Fruit fly (Drosophila melanogaster): ENCODE results near the gene Cyp28d1.

Cyp28d1 gene

dm6 chr2L:5236346-5236809 is 26.1 kb downstream of the Cyp28d1 start:
- TF ChIP-seq pan (optimal IDR thresholded peaks at IDR 0.05) (no peak), usp (GFP tag; optimal IDR thresholded peaks at IDR 0.05) (no peak)

- TF ChIP-seq EcR (GFP tag; optimal IDR thresholded peaks at IDR 0.05): no peak
- TF ChIP-seq psq (optimal IDR thresholded peaks at IDR 0.05): no peak
- peak; percentile 99 for TF ChIP-seq Dll (optimal IDR thresholded peaks at IDR 0.05)
- TF ChIP-seq CG8478 (optimal IDR thresholded peaks at IDR 0.05): no peak
- TF ChIP-seq pan (optimal IDR thresholded peaks at IDR 0.05): no peak
Measured at dm6 chr2L:5237175-5237753, 27.0 kb downstream of the Cyp28d1 start.

dm6 chr2L:5237899-5238566 is 27.8 kb downstream of the Cyp28d1 start:
- no peak for TF ChIP-seq CG8478 (optimal IDR thresholded peaks at IDR 0.05)
- no peak for TF ChIP-seq Dll (optimal IDR thresholded peaks at IDR 0.05)
- TF ChIP-seq EcR (GFP tag; optimal IDR thresholded peaks at IDR 0.05): no peak
- TF ChIP-seq usp (GFP tag; optimal IDR thresholded peaks at IDR 0.05): no peak
- TF ChIP-seq psq (optimal IDR thresholded peaks at IDR 0.05): no peak
- TF ChIP-seq pan (optimal IDR thresholded peaks at IDR 0.05): no peak

- TF ChIP-seq psq (optimal IDR thresholded peaks at IDR 0.05): no peak
Measured at dm6 chr2L:5238567-5238925, 28.3 kb downstream of the Cyp28d1 start.

- TF ChIP-seq Dll (optimal IDR thresholded peaks at IDR 0.05) (no peak), pan (optimal IDR thresholded peaks at IDR 0.05) (no peak), psq (optimal IDR thresholded peaks at IDR 0.05) (no peak), usp (GFP tag; optimal IDR thresholded peaks at IDR 0.05) (no peak), EcR (GFP tag; optimal IDR thresholded peaks at IDR 0.05) (no peak), CG8478 (optimal IDR thresholded peaks at IDR 0.05) (no peak)
Measured at dm6 chr2L:5239433-5240278, 29.4 kb downstream of the Cyp28d1 start.

DNA sequence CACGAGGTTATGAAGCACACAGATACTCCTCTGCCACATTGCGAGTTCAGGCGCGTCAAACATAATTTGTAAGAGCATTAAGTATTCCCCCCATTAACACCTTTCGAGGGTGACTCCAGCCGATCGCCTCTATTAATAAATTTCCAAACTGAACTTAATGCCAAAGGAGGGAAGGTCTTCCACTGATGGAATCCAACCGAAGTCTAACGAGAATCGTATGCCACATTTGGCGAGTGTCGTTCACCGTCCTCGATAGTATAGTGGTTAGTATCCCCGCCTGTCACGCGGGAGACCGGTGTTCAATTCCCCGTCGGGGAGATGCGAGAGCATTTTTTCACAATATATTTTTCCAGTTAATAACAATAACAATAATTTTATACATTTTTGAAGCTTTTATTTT is 30.3 kb downstream of the Cyp28d1 start:
- TF ChIP-seq Dll (optimal IDR thresholded peaks at IDR 0.05): no peak
- TF ChIP-seq psq (optimal IDR thresholded peaks at IDR 0.05): no peak
- no peak for TF ChIP-seq EcR (GFP tag; optimal IDR thresholded peaks at IDR 0.05)
- TF ChIP-seq usp (GFP tag; optimal IDR thresholded peaks at IDR 0.05): no peak
- no peak for TF ChIP-seq pan (optimal IDR thresholded peaks at IDR 0.05)
- no peak for TF ChIP-seq CG8478 (optimal IDR thresholded peaks at IDR 0.05)

- TF ChIP-seq Dll (optimal IDR thresholded peaks at IDR 0.05): no peak
- no peak for TF ChIP-seq usp (GFP tag; optimal IDR thresholded peaks at IDR 0.05)
- no peak for TF ChIP-seq pan (optimal IDR thresholded peaks at IDR 0.05)
- no peak for TF ChIP-seq CG8478 (optimal IDR thresholded peaks at IDR 0.05)
- TF ChIP-seq psq (optimal IDR thresholded peaks at IDR 0.05): no peak
- no peak for TF ChIP-seq EcR (GFP tag; optimal IDR thresholded peaks at IDR 0.05)
Measured at dm6 chr2L:5242194-5242914, 32.1 kb downstream of the Cyp28d1 start.

DNA sequence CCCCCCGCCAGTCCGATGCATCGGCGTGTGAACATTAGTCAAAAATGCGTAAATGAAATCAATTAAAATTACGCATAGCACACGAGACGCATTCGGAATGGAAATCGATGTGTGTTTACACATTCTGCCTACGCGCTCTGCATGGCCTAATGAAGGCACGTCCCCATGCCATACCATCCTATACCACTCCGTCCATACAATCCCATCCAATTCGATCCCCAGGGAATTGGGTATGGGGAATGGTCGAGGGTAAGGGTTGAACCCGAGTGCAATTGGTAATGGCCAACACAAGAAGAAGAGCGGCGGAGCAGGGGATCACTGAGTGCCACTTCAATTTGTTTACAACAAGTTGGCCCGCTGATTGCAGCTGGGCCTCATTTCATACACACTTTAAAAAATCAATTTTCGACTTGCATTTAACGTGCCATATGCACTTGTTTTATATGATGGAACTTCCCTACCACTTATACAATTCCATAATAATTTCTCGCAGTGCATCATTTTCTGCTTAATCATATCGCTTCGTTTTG is 35.2 kb downstream of the Cyp28d1 start:
- TF ChIP-seq CG8478 (optimal IDR thresholded peaks at IDR 0.05) (no peak), psq (optimal IDR thresholded peaks at IDR 0.05) (no peak), Dll (optimal IDR thresholded peaks at IDR 0.05) (no peak), pan (optimal IDR thresholded peaks at IDR 0.05) (no peak), usp (GFP tag; optimal IDR thresholded peaks at IDR 0.05) (no peak), EcR (GFP tag; optimal IDR thresholded peaks at IDR 0.05) (no peak)

DNA sequence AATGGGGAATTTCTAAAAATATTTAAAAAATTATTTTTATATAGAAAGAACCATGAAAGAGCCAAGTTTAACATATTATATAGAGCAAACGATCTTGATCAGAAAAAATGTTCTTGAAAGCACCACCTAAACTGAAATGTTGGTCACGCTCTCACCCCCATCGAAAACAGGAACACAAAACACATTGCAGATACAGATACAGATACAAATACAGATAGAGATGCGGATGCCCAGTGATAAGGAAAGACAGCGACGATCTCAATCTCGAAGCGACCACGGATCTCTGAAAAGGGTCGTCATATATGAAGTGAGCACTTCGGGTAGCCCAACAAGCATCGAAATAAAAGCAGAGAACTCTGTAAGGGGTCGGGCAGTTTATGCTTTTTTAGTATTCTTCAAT is 37.1 kb downstream of the Cyp28d1 start:
- TF ChIP-seq Dll (optimal IDR thresholded peaks at IDR 0.05): no peak
- TF ChIP-seq EcR (GFP tag; optimal IDR thresholded peaks at IDR 0.05): no peak
- no peak for TF ChIP-seq usp (GFP tag; optimal IDR thresholded peaks at IDR 0.05)
- TF ChIP-seq psq (optimal IDR thresholded peaks at IDR 0.05): no peak
- no peak for TF ChIP-seq CG8478 (optimal IDR thresholded peaks at IDR 0.05)
- TF ChIP-seq pan (optimal IDR thresholded peaks at IDR 0.05): no peak

DNA sequence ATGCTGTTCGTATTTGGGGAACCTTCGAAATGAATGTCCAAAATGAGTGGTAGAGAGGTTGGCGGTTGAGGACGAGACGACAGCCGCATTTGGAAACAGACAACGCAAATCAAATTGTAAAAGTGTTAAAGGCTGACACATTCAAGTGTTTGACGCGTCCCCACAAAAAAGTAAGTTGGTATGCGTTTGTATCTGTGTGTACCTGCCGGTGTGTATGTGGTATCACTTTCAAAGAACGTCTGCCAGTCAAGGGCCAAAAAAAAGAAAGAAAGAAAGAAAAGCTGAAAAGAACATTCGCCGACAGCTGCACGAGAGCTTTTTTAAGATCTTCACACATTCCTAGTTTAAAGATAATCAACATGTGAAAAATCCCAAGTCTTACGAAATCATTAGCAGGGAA is 37.6 kb downstream of the Cyp28d1 start:
- no peak for TF ChIP-seq pan (optimal IDR thresholded peaks at IDR 0.05)
- no peak for TF ChIP-seq CG8478 (optimal IDR thresholded peaks at IDR 0.05)
- TF ChIP-seq Dll (optimal IDR thresholded peaks at IDR 0.05): no peak
- TF ChIP-seq usp (GFP tag; optimal IDR thresholded peaks at IDR 0.05): no peak
- no peak for TF ChIP-seq psq (optimal IDR thresholded peaks at IDR 0.05)
- TF ChIP-seq EcR (GFP tag; optimal IDR thresholded peaks at IDR 0.05): no peak

DNA sequence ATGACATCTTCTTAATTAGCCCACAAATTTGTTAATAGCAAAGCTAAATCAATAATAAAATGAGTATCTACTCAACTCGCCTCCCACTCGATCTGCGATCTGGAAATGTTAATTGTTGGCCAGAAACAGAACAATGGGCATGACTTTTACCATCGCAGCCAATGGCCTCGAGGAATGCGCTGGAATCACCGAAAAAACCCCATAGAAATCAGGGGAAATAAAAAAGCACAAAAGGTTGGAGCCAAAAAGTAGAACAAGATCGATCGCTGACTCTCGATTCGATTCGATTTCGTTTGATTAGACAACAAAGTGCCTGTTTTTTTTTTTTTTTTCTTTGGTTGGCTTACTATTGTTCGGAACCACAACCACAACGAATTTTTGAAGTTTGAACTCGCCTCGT is 38.3 kb downstream of the Cyp28d1 start:
- TF ChIP-seq usp (GFP tag; optimal IDR thresholded peaks at IDR 0.05) (no peak), EcR (GFP tag; optimal IDR thresholded peaks at IDR 0.05) (no peak), psq (optimal IDR thresholded peaks at IDR 0.05) (no peak), pan (optimal IDR thresholded peaks at IDR 0.05) (no peak), Dll (optimal IDR thresholded peaks at IDR 0.05) (no peak), CG8478 (optimal IDR thresholded peaks at IDR 0.05) (no peak)

- TF ChIP-seq Dll (optimal IDR thresholded peaks at IDR 0.05): no peak
- TF ChIP-seq usp (GFP tag; optimal IDR thresholded peaks at IDR 0.05): no peak
- no peak for TF ChIP-seq CG8478 (optimal IDR thresholded peaks at IDR 0.05)
- TF ChIP-seq EcR (GFP tag; optimal IDR thresholded peaks at IDR 0.05): no peak
- TF ChIP-seq psq (optimal IDR thresholded peaks at IDR 0.05): no peak
- no peak for TF ChIP-seq pan (optimal IDR thresholded peaks at IDR 0.05)
Measured at dm6 chr2L:5249766-5250165, 39.5 kb downstream of the Cyp28d1 start.

Data from whole organism.